Fruit fly (Drosophila melanogaster) whole organism, embryonic: ENCODE data around the gene TTLL6B.
A peak's percentile ranks its signal among the peaks of the same experiment; 100 is the strongest.

Experiments used
- Asciz ChIP-seq: fragments of 200-800 bp; sonication (Bioruptor generic); optimal IDR thresholded peaks from 2 replicates; lab custom pipeline; 2017; ENCODE audit warnings: missing biosample characterization, mild to moderate bottlenecking, missing genetic modification characterization, missing genetic modification reagents
- Bdp1 ChIP-seq: fragments of 200-800 bp; sonication (Bioruptor generic); optimal IDR thresholded peaks from 3 replicates; lab custom pipeline; 2016; ENCODE audit warnings: missing biosample characterization, missing genetic modification characterization
- Blimp-1 ChIP-seq: fragments of 200-800 bp; sonication (Bioruptor generic); optimal IDR thresholded peaks from 3 replicates; lab custom pipeline; 2018; ENCODE audit warnings: missing biosample characterization, missing genetic modification characterization, mild to moderate bottlenecking, moderate library complexity, missing genetic modification reagents
- CG10366 ChIP-seq: fragments of 200-800 bp; sonication (Bioruptor generic); IDR thresholded peaks from 2 replicates; pipeline ENCODE4 v1.3.6; 2022; ENCODE audit warnings: missing biosample characterization, missing genetic modification characterization
- CG10462 ChIP-seq: fragments of 200-800 bp; sonication (Bioruptor generic); optimal IDR thresholded peaks from 2 replicates; lab custom pipeline; 2016; ENCODE audit warnings: missing biosample characterization, missing genetic modification characterization
- CG13775 ChIP-seq: fragments of 200-800 bp; sonication (Bioruptor generic); optimal IDR thresholded peaks from 3 replicates; lab custom pipeline; 2017; ENCODE audit warnings: missing biosample characterization, mild to moderate bottlenecking, missing genetic modification characterization
- CG14710 ChIP-seq: fragments of 200-800 bp; sonication (Bioruptor generic); optimal IDR thresholded peaks from 3 replicates; lab custom pipeline; 2019; ENCODE audit warnings: missing biosample characterization, mild to moderate bottlenecking, missing genetic modification characterization, moderate library complexity
- CG15073 ChIP-seq: fragments of 200-800 bp; sonication (Bioruptor generic); optimal IDR thresholded peaks from 2 replicates; lab custom pipeline; 2016; ENCODE audit warnings: missing biosample characterization, missing genetic modification characterization
- CG3163 ChIP-seq: fragments of 200-800 bp; sonication (Bioruptor generic); optimal IDR thresholded peaks from 3 replicates; lab custom pipeline; 2016; ENCODE audit warnings: missing biosample characterization, missing genetic modification characterization
- CG6654 ChIP-seq: fragments of 200-800 bp; sonication (Bioruptor generic); optimal IDR thresholded peaks from 2 replicates; lab custom pipeline; 2017; ENCODE audit warnings: missing biosample characterization, mild to moderate bottlenecking, missing genetic modification characterization
- CG8944 ChIP-seq: fragments of 200-800 bp; sonication (Bioruptor generic); optimal IDR thresholded peaks from 3 replicates; lab custom pipeline; 2016; ENCODE audit warnings: missing biosample characterization, missing genetic modification characterization
- D ChIP-seq, 2 experiments: fragments of 200-800 bp in 1 of 2; fragments of >200 bp in 1 of 2; sonication (Bioruptor generic) in 1 of 2; optimal IDR thresholded peaks; 2 replicates in 1 of 2; 3 replicates in 1 of 2; lab custom pipeline; 2017; ENCODE audit warnings: mild to moderate bottlenecking in 1 of 2, missing biosample characterization in 1 of 2, missing genetic modification characterization in 1 of 2, missing genetic modification reagents in 1 of 2
- Deaf1 ChIP-seq: fragments of 200-800 bp; optimal IDR thresholded peaks from 3 replicates; lab custom pipeline; 2019; ENCODE audit warnings: missing biosample characterization, mild to moderate bottlenecking, missing genetic modification characterization, moderate library complexity
- Drgx ChIP-seq: fragments of 200-800 bp; sonication (Bioruptor generic); IDR thresholded peaks from 2 replicates; pipeline ENCODE4 v1.3.6; 2022; ENCODE audit warnings: missing biosample characterization, missing genetic modification characterization
- Hsf ChIP-seq: fragments of 200-800 bp; sonication (Bioruptor generic); optimal IDR thresholded peaks from 3 replicates; lab custom pipeline; 2016; ENCODE audit warnings: missing biosample characterization, missing genetic modification characterization
- Lhr ChIP-seq: fragments of 200-800 bp; sonication (Bioruptor generic); optimal IDR thresholded peaks from 3 replicates; lab custom pipeline; 2017; ENCODE audit warnings: mild to moderate bottlenecking, missing biosample characterization, missing genetic modification reagents, missing genetic modification characterization
- Med ChIP-seq: fragments of 200-800 bp; sonication (Bioruptor generic); peaks from one replicate; lab custom pipeline; 2016; ENCODE audit warnings: missing biosample characterization, missing genetic modification characterization, mild to moderate bottlenecking, inconsistent platforms, moderate library complexity
- Meics ChIP-seq: fragments of 200-800 bp; sonication (Bioruptor generic); optimal IDR thresholded peaks from 2 replicates; lab custom pipeline; 2017; ENCODE audit warnings: missing biosample characterization, mild to moderate bottlenecking, missing genetic modification characterization
- Nf-YB ChIP-seq: fragments of 200-800 bp; sonication (Bioruptor generic); optimal IDR thresholded peaks from 3 replicates; lab custom pipeline; 2019; ENCODE audit warnings: missing biosample characterization, mild to moderate bottlenecking, missing genetic modification characterization, moderate library complexity
- Nf-YC ChIP-seq: fragments of 200-800 bp; optimal IDR thresholded peaks from 3 replicates; lab custom pipeline; 2019; ENCODE audit warnings: missing biosample characterization, mild to moderate bottlenecking, missing genetic modification characterization, moderate library complexity
- Poxn ChIP-seq: fragments of 200-800 bp; sonication (Bioruptor generic); IDR thresholded peaks from 2 replicates; pipeline ENCODE4 v1.3.6; 2022; ENCODE audit warnings: missing biosample characterization, missing genetic modification characterization
- Trl ChIP-seq, 3 experiments: fragments of >200 bp in 2 of 3; fragments of 200-800 bp in 1 of 3; sonication (Bioruptor generic) in 1 of 3; optimal IDR thresholded peaks; 2 replicates in 1 of 3; 3 replicates in 2 of 3; lab custom pipeline; 2016 to 2017; ENCODE audit warnings: missing biosample characterization in 1 of 3, missing genetic modification characterization in 1 of 3
- bsh ChIP-seq, 2 experiments: fragments of 200-800 bp; sonication (Bioruptor generic); optimal IDR thresholded peaks; 2 replicates each; lab custom pipeline; 2017 to 2018; ENCODE audit warnings: mild to moderate bottlenecking in 2 of 2, missing biosample characterization in 2 of 2, missing genetic modification characterization in 2 of 2, moderate library complexity in 1 of 2
- chinmo ChIP-seq: fragments of 200-800 bp; sonication (Bioruptor generic); IDR thresholded peaks from 4 replicates; pipeline ENCODE4 v1.3.6; 2022; ENCODE audit warnings: missing biosample characterization, missing genetic modification characterization; ENCODE audit not compliant: partially characterized antibody
- grn ChIP-seq: fragments of 200-800 bp; sonication (Bioruptor generic); optimal IDR thresholded peaks from 3 replicates; lab custom pipeline; 2017; ENCODE audit warnings: missing biosample characterization, missing genetic modification characterization
- inv ChIP-seq: fragments of 200-800 bp; sonication (Bioruptor generic); IDR thresholded peaks from 2 replicates; pipeline ENCODE4 v1.3.6; 2022; ENCODE audit warnings: missing biosample characterization, missing genetic modification characterization; ENCODE audit not compliant: partially characterized antibody
- lmd ChIP-seq: fragments of 200-800 bp; sonication (Bioruptor generic); IDR thresholded peaks from 2 replicates; pipeline ENCODE4 v1.3.6; 2022; ENCODE audit warnings: missing biosample characterization, missing genetic modification characterization
- nom ChIP-seq: fragments of 200-800 bp; sonication (Bioruptor generic); optimal IDR thresholded peaks from 2 replicates; lab custom pipeline; 2017; ENCODE audit warnings: missing biosample characterization, missing genetic modification characterization, mild to moderate bottlenecking, moderate library complexity, missing genetic modification reagents
- prd ChIP-seq, 3 experiments: fragments of >200 bp in 2 of 3; fragments of 200-800 bp in 1 of 3; sonication (Bioruptor generic) in 1 of 3; optimal IDR thresholded peaks in 2 of 3; IDR thresholded peaks in 1 of 3; 2 replicates in 2 of 3; 3 replicates in 1 of 3; pipeline versions ENCODE4 v1.3.6 to Lab custom; 2017 to 2022; ENCODE audit warnings: missing biosample characterization in 1 of 3, missing genetic modification characterization in 1 of 3
- run ChIP-seq: fragments of 200-800 bp; sonication (Bioruptor generic); optimal IDR thresholded peaks from 3 replicates; lab custom pipeline; 2018; ENCODE audit warnings: missing biosample characterization, mild to moderate bottlenecking, missing genetic modification characterization
- sens ChIP-seq: fragments of 200-800 bp; sonication (Bioruptor generic); peaks from one replicate; lab custom pipeline; 2016; ENCODE audit warnings: missing biosample characterization, missing genetic modification characterization
- sima ChIP-seq: fragments of 200-800 bp; sonication (Bioruptor generic); optimal IDR thresholded peaks from 2 replicates; lab custom pipeline; 2016; ENCODE audit warnings: missing biosample characterization, missing genetic modification characterization
- tup ChIP-seq: fragments of 200-800 bp; sonication (Bioruptor generic); optimal IDR thresholded peaks from 2 replicates; lab custom pipeline; 2016; ENCODE audit warnings: missing biosample characterization, mild to moderate bottlenecking, missing genetic modification characterization, moderate library complexity

Gene TTLL6B

DNA sequence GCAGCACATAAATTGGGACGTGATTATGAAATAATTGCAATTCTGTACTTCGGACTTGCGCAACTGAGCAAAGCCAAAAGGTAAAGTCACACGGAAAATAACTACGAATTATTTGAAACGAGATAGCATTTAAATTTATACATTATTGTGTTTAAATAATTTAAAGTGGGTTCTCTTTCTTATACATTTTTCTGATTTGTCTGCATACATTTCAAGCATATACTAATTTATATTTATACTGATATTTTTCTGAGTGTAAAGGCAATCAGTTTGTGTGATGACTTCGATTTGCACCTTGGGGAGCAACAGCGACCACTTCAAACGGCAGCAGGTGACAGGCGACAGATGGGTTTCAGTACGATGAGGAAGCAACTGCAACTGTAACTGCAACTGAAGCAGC is 25.3 kb downstream of the TTLL6B start:
- peak; percentile 31 for TF ChIP-seq sens (GFP tag; lab: Kevin White, UChicago)
- TF ChIP-seq run: no peak
- TF ChIP-seq, all 482 proteins: peak for 1

DNA sequence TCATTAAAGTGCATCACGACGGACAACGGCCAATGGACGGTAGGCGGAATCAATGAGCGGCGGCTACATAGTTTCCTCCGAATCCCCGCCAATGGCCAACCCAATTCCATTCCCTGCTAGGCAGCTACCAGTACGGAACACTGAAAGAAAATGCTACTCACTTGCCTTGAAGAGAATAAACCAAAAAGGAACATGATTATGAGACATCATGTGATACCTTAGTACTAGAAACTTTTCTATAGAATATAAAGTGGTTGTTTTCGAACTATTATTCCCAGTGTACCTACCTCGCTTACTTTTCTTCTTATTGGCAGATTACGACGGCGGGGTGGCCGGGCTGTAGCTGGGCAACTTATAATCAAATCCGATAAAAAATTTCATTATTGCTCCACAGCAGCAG is 26.1 kb downstream of the TTLL6B start:
- peak; percentile 43; the same call in 1 of the 2 replicates for TF ChIP-seq Drgx
- TF ChIP-seq Med: peak; percentile 32
- no peak for TF ChIP-seq prd (optimal IDR thresholded peaks at IDR 0.05; lab: Kevin White, UChicago)
- TF ChIP-seq prd (GFP tag; IDR thresholded peaks at IDR 0.05; lab: Robert Waterston, UW): peak; percentile 53; the same call in 1 of the 3 replicates
- no peak for TF ChIP-seq CG14710 (tag; lab: Kevin White, UChicago)
- peak; percentile 42 for TF ChIP-seq nom
- TF ChIP-seq, all 482 proteins: peak for 4

DNA sequence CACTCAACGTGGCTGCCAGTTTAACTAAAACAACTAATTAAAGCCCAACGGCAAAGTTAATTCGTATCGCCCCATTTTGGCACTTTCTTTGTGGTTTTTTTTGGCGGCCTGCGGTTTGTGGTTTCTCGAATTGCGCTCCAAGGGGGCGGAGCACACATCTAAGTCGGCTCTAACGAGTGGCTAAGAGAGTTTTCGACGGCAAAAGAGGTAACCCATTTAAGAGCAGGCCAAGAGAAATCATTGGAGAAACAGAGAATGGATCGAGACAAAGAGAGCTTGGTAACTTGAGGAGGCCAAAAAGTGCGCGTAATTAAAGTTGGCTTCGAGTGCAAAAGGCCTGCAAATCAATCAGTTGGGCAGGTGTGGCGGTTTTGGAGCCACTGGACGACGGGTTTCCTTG is 27.8 kb downstream of the TTLL6B start:
- TF ChIP-seq CG6654 (peak; percentile 65), Nf-YB (GFP tag; lab: Kevin White, UChicago) (peak; percentile 60), CG3163 (GFP tag; lab: Kevin White, UChicago) (peak; percentile 88), CG10462 (GFP tag; lab: Kevin White, UChicago) (no peak), Trl (optimal IDR thresholded peaks at IDR 0.05; lab: Kevin White, UChicago) (peak; percentile 49 to 60), Trl (GFP tag; optimal IDR thresholded peaks at IDR 0.05; lab: Kevin White, UChicago) (no peak), Deaf1 (tag; lab: Kevin White, UChicago) (peak; percentile 19), Asciz (GFP tag; lab: Kevin White, UChicago) (no peak), CG8944 (GFP tag; lab: Kevin White, UChicago) (no peak), Meics (no peak), chinmo (GFP tag; lab: Robert Waterston, UW) (0 out of 4 replicates have a peak, but pooled peaks have one; percentile 19), Poxn (GFP tag; lab: Robert Waterston, UW) (no peak), CG15073 (GFP tag; lab: Kevin White, UChicago) (no peak), Nf-YC (tag; lab: Kevin White, UChicago) (peak; percentile 69), Hsf (GFP tag; lab: Kevin White, UChicago) (no peak)

DNA sequence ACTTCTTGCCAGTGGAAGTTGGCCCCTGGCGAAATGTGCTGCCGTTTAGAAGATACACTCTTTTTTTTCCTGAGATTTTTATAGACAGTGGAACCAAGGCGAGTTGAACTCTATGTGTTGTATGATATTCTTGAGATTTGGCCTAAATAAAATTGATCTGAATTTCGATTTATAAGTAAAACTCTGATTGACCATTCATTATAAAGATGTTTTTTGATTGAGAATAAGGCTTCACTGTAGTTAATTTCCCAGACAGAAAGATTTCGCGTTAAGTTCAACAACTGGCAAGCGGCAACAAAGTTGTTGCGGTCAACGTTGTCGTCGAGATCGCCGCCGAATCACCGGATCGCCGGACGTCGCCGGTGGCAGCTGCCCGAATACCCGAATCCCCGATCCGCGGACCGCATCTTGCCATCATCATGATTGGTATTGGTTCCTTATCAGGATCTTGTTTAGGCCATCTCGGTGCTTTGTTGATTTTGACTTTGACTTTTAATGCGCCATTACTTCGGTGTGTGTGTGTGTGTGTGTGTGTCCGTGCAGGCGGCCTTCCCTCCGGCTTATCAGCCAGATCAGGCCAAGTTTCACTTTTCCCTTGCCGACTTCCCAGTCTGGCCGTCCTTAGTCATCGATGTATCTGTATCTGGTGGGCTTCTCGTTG is 28.7 kb downstream of the TTLL6B start:
- no peak for TF ChIP-seq D (optimal IDR thresholded peaks at IDR 0.05; lab: Kevin White, UChicago)
- TF ChIP-seq D (GFP tag; optimal IDR thresholded peaks at IDR 0.05; lab: Kevin White, UChicago): no peak
- no peak for TF ChIP-seq sima (GFP tag; lab: Kevin White, UChicago)
- TF ChIP-seq inv (GFP tag; lab: Robert Waterston, UW): no peak
- no peak for TF ChIP-seq CG13775
- no peak for TF ChIP-seq lmd (GFP tag; lab: Robert Waterston, UW)
- TF ChIP-seq Blimp-1 (GFP tag; lab: Kevin White, UChicago): peak; percentile 7
- TF ChIP-seq tup (GFP tag; lab: Kevin White, UChicago): no peak
- TF ChIP-seq Nf-YC (tag; lab: Kevin White, UChicago): no peak
- no peak for TF ChIP-seq Lhr (GFP tag; lab: Kevin White, UChicago)
- no peak for TF ChIP-seq CG10366 (GFP tag; lab: Robert Waterston, UW)
- TF ChIP-seq grn (GFP tag; lab: Kevin White, UChicago): peak; percentile 84
- no peak for TF ChIP-seq Bdp1 (GFP tag; lab: Kevin White, UChicago)
- TF ChIP-seq bsh (GFP tag; optimal IDR thresholded peaks at IDR 0.05; lab: Kevin White, UChicago): no peak
